Worm (Caenorhabditis elegans): ENCODE results near the gene nhr-203.

Gene nhr-203

ce11 chrV:491432-491831 is 31.8 kb downstream of the nhr-203 start, which contains the start of gene str-196:
Gene str-196, plus strand, starts transcription at chrV:491732.
- TF ChIP-seq ref-1 (GFP tag; conservative IDR thresholded peaks at IDR 0.05): no peak
- no peak for TF ChIP-seq cog-1 (tag; optimal IDR thresholded peaks at IDR 0.05)
- TF ChIP-seq klf-2 (GFP tag; conservative IDR thresholded peaks at IDR 0.05): no peak
- no peak for TF ChIP-seq flt-1 (GFP tag; IDR thresholded peaks at IDR 0.05)
- TF ChIP-seq T22C8.4 (GFP tag; IDR thresholded peaks at IDR 0.05): no peak
- no peak for TF ChIP-seq tab-1 (GFP tag; IDR thresholded peaks at IDR 0.05)
- TF ChIP-seq ztf-23 (GFP tag; IDR thresholded peaks at IDR 0.05): no peak
- TF ChIP-seq ztf-29 (GFP tag; IDR thresholded peaks at IDR 0.05): no peak
- TF ChIP-seq med-1 (GFP tag; optimal IDR thresholded peaks at IDR 0.05; ENCODE audit: insufficient read depth): no peak

- TF ChIP-seq ref-1 (GFP tag; conservative IDR thresholded peaks at IDR 0.05) (no peak), ztf-23 (GFP tag; IDR thresholded peaks at IDR 0.05) (no peak), T22C8.4 (GFP tag; IDR thresholded peaks at IDR 0.05) (0 out of 2 replicates have a peak, but pooled peaks have one; percentile 29), med-1 (GFP tag; optimal IDR thresholded peaks at IDR 0.05; ENCODE audit: insufficient read depth) (no peak)
These were observed 34.7 kb downstream of the nhr-203 start, which contains the start of gene nhr-131 for ce11 chrV:494284-494683. Gene nhr-131, plus strand, starts transcription at chrV:494370.

- no peak for TF ChIP-seq ztf-23 (GFP tag; IDR thresholded peaks at IDR 0.05)
- no peak for TF ChIP-seq T22C8.4 (GFP tag; IDR thresholded peaks at IDR 0.05)
- no peak for TF ChIP-seq ref-1 (GFP tag; conservative IDR thresholded peaks at IDR 0.05)
- TF ChIP-seq tab-1 (GFP tag; IDR thresholded peaks at IDR 0.05): no peak
- TF ChIP-seq med-1 (GFP tag; optimal IDR thresholded peaks at IDR 0.05; ENCODE audit: insufficient read depth): no peak
These were observed 37.8 kb downstream of the nhr-203 start, which contains the start of gene T01G6.1 for ce11 chrV:497399-497798. Gene T01G6.1, plus strand, starts transcription at chrV:497699.

- TF ChIP-seq ztf-23 (GFP tag; IDR thresholded peaks at IDR 0.05): no peak
- no peak for TF ChIP-seq flt-1 (GFP tag; IDR thresholded peaks at IDR 0.05)
- TF ChIP-seq klf-2 (GFP tag; conservative IDR thresholded peaks at IDR 0.05): no peak
- TF ChIP-seq med-1 (GFP tag; optimal IDR thresholded peaks at IDR 0.05; ENCODE audit: insufficient read depth): no peak
- TF ChIP-seq cog-1 (tag; optimal IDR thresholded peaks at IDR 0.05): no peak
These were observed 40.9 kb downstream of the nhr-203 start for ce11 chrV:500535-500934.

ce11 chrV:501230-501629 is 41.6 kb downstream of the nhr-203 start, which contains the start of gene str-256:
Gene str-256, minus strand, starts transcription at chrV:501330.
- TF ChIP-seq cog-1 (tag; optimal IDR thresholded peaks at IDR 0.05): no peak
- no peak for TF ChIP-seq ref-1 (GFP tag; conservative IDR thresholded peaks at IDR 0.05)
- no peak for TF ChIP-seq ztf-23 (GFP tag; IDR thresholded peaks at IDR 0.05)
- TF ChIP-seq klf-2 (GFP tag; conservative IDR thresholded peaks at IDR 0.05): no peak
- TF ChIP-seq med-1 (GFP tag; optimal IDR thresholded peaks at IDR 0.05; ENCODE audit: insufficient read depth): no peak
- TF ChIP-seq T22C8.4 (GFP tag; IDR thresholded peaks at IDR 0.05): no peak
- TF ChIP-seq tab-1 (GFP tag; IDR thresholded peaks at IDR 0.05): no peak
- no peak for TF ChIP-seq ztf-29 (GFP tag; IDR thresholded peaks at IDR 0.05)
- no peak for TF ChIP-seq flt-1 (GFP tag; IDR thresholded peaks at IDR 0.05)

ce11 chrV:502803-503273 is 43.2 kb downstream of the nhr-203 start, which contains the start of gene T01G6.10:
Gene T01G6.10, minus strand, starts transcription at chrV:503223.
- no peak for TF ChIP-seq ref-1 (GFP tag; conservative IDR thresholded peaks at IDR 0.05)
- TF ChIP-seq med-1 (GFP tag; optimal IDR thresholded peaks at IDR 0.05; ENCODE audit: insufficient read depth): no peak
- no peak for TF ChIP-seq flt-1 (GFP tag; IDR thresholded peaks at IDR 0.05)
- TF ChIP-seq ztf-23 (GFP tag; IDR thresholded peaks at IDR 0.05): no peak
- TF ChIP-seq T22C8.4 (GFP tag; IDR thresholded peaks at IDR 0.05): no peak
- no peak for TF ChIP-seq ztf-29 (GFP tag; IDR thresholded peaks at IDR 0.05)
- no peak for TF ChIP-seq cog-1 (tag; optimal IDR thresholded peaks at IDR 0.05)
- TF ChIP-seq tab-1 (GFP tag; IDR thresholded peaks at IDR 0.05): no peak
- no peak for TF ChIP-seq klf-2 (GFP tag; conservative IDR thresholded peaks at IDR 0.05)

ce11 chrV:503728-504127 is 44.1 kb downstream of the nhr-203 start, which contains the start of gene srlf-35:
Gene srlf-35, plus strand, starts transcription at chrV:504028.
- TF ChIP-seq T22C8.4 (GFP tag; IDR thresholded peaks at IDR 0.05): no peak
- TF ChIP-seq ref-1 (GFP tag; conservative IDR thresholded peaks at IDR 0.05): no peak

ce11 chrV:505191-505590 is 45.6 kb downstream of the nhr-203 start, which contains the start of gene srlf-19:
Gene srlf-19, plus strand, starts transcription at chrV:505491.
- TF ChIP-seq cog-1 (tag; optimal IDR thresholded peaks at IDR 0.05): no peak
- TF ChIP-seq flt-1 (GFP tag; IDR thresholded peaks at IDR 0.05): no peak
- no peak for TF ChIP-seq ref-1 (GFP tag; conservative IDR thresholded peaks at IDR 0.05)
- no peak for TF ChIP-seq klf-2 (GFP tag; conservative IDR thresholded peaks at IDR 0.05)

All from whole organism, midembryonic.